Worm (Caenorhabditis elegans): ENCODE measurements around the gene F20D6.5.

- TF ChIP-seq cog-1 (tag; optimal IDR thresholded peaks at IDR 0.05) = no peak
- TF ChIP-seq ztf-23 (GFP tag; IDR thresholded peaks at IDR 0.05) = no peak
- no peak for TF ChIP-seq flt-1 (GFP tag; IDR thresholded peaks at IDR 0.05)
- TF ChIP-seq klf-2 (GFP tag; conservative IDR thresholded peaks at IDR 0.05) = no peak
- no peak for TF ChIP-seq ztf-29 (GFP tag; IDR thresholded peaks at IDR 0.05)
- TF ChIP-seq ref-1 (GFP tag; conservative IDR thresholded peaks at IDR 0.05) = no peak
- no peak for TF ChIP-seq tab-1 (GFP tag; IDR thresholded peaks at IDR 0.05)
- no peak for TF ChIP-seq med-1 (GFP tag; optimal IDR thresholded peaks at IDR 0.05; ENCODE audit: insufficient read depth)
These were observed 30.9 kb upstream of the F20D6.5 start for ce11 chrV:8130812-8131211.

Measured in whole organism, midembryonic.